Worm (Caenorhabditis elegans): ENCODE measurements around the gene F43D2.7.

- TF ChIP-seq nhr-237 (tag; optimal IDR thresholded peaks at IDR 0.05) (no peak), hpl-2 (GFP tag; optimal IDR thresholded peaks at IDR 0.05) (no peak)
Measured at ce11 chrV:14633319-14633718, 6.7 kb downstream of the F43D2.7 start.

Measured in whole organism, L1 larva.